Worm (Caenorhabditis elegans): ENCODE measurements around the gene lgc-58.

ce11 chrX:6115502-6115901 lies 40.2 kb downstream of the lgc-58 start, which contains the start of gene C15H9.3:
- no peak for TF ChIP-seq hmbx-1 (tag; optimal IDR thresholded peaks at IDR 0.05)
- TF ChIP-seq flt-1 (GFP tag; IDR thresholded peaks at IDR 0.05) = no peak
- no peak for TF ChIP-seq ama-1 (optimal IDR thresholded peaks at IDR 0.05)
- no peak for TF ChIP-seq tbx-11 (GFP tag; IDR thresholded peaks at IDR 0.05)
- no peak for TF ChIP-seq ets-7 (tag; optimal IDR thresholded peaks at IDR 0.05)
- no peak for TF ChIP-seq scrt-1 (GFP tag; IDR thresholded peaks at IDR 0.05)
- TF ChIP-seq B0310.2 (tag; optimal IDR thresholded peaks at IDR 0.05) = no peak
- no peak for TF ChIP-seq aly-1 (tag; optimal IDR thresholded peaks at IDR 0.05)
- TF ChIP-seq pes-1 (GFP tag; IDR thresholded peaks at IDR 0.05) = no peak
- no peak for TF ChIP-seq sea-1 (GFP tag; conservative IDR thresholded peaks at IDR 0.05)
- TF ChIP-seq tra-4 (tag; optimal IDR thresholded peaks at IDR 0.05) = no peak
- TF ChIP-seq tbx-37 (GFP tag; conservative IDR thresholded peaks at IDR 0.05) = no peak
- no peak for TF ChIP-seq F13C5.2 (tag; optimal IDR thresholded peaks at IDR 0.05)
